Worm (Caenorhabditis elegans) whole organism, midembryonic: Measurements from ENCODE around the gene decr-1.3.

Experiments
- T22C8.4 ChIP-seq: fragments of 200-800 bp; sonication (Bioruptor generic); IDR thresholded peaks from 2 replicates; pipeline ENCODE4 v1.3.6; 2022; ENCODE audit warnings: missing genetic modification characterization, missing compliant biosample characterization
- cog-1 ChIP-seq: sonication (generic microtip); optimal IDR thresholded peaks from 2 replicates; lab custom pipeline; 2016; ENCODE audit warnings: missing genetic modification characterization, missing compliant biosample characterization
- flt-1 ChIP-seq: fragments of 200-800 bp; sonication (Bioruptor generic); IDR thresholded peaks from 2 replicates; pipeline ENCODE4 v1.3.6; 2022; ENCODE audit warnings: missing genetic modification characterization, missing compliant biosample characterization
- klf-2 ChIP-seq: fragments of 200-800 bp; sonication (Bioruptor generic); conservative IDR thresholded peaks from 2 replicates; pipeline ENCODE4 v1.3.6; 2022; ENCODE audit warnings: missing genetic modification reagents, missing genetic modification characterization, missing compliant biosample characterization
- med-1 ChIP-seq: sonication (generic microtip); optimal IDR thresholded peaks from 2 replicates; lab custom pipeline; 2017; ENCODE audit warnings: missing genetic modification characterization, mild to moderate bottlenecking, missing compliant biosample characterization, antibody characterized with exemption, missing genetic modification reagents; ENCODE audit not compliant: insufficient read depth
- ref-1 ChIP-seq: fragments of 200-800 bp; sonication (Bioruptor generic); conservative IDR thresholded peaks from 2 replicates; pipeline ENCODE4 v1.3.6; 2022; ENCODE audit warnings: missing genetic modification reagents, missing genetic modification characterization, missing compliant biosample characterization
- tab-1 ChIP-seq: fragments of 200-800 bp; sonication (Bioruptor generic); IDR thresholded peaks from 2 replicates; pipeline ENCODE4 v1.3.6; 2022; ENCODE audit warnings: missing genetic modification characterization, missing compliant biosample characterization
- ztf-23 ChIP-seq: fragments of 200-800 bp; sonication (Bioruptor generic); IDR thresholded peaks from 2 replicates; pipeline ENCODE4 v1.3.6; 2022; ENCODE audit warnings: missing genetic modification reagents, missing genetic modification characterization, missing compliant biosample characterization
- ztf-29 ChIP-seq: fragments of 200-800 bp; sonication (Bioruptor generic); IDR thresholded peaks from 2 replicates; pipeline ENCODE4 v1.3.6; 2022; ENCODE audit warnings: missing genetic modification reagents, missing genetic modification characterization, missing compliant biosample characterization

Gene decr-1.3

ce11 chrII:8156845-8157373, 16.4 kb downstream of the decr-1.3 start, which contains the start of the genes tub-1 and tmem-138:
tub-1 (minus strand) TSS chrII:8156945.
tmem-138 (plus strand) TSS chrII:8157323.
- TF ChIP-seq klf-2 (GFP tag; lab: Robert Waterston, UW) = no peak

- no peak for TF ChIP-seq cog-1 (tag; lab: Kevin White, UChicago)
- no peak for TF ChIP-seq flt-1 (GFP tag; lab: Robert Waterston, UW)
- no peak for TF ChIP-seq ref-1 (GFP tag; lab: Robert Waterston, UW)
- TF ChIP-seq ztf-29 = no peak
- no peak for TF ChIP-seq ztf-23
- TF ChIP-seq tab-1 (GFP tag; lab: Robert Waterston, UW) = no peak
These were observed 20.5 kb downstream of the decr-1.3 start for ce11 chrII:8152711-8153325.

- no peak for TF ChIP-seq ref-1 (GFP tag; lab: Robert Waterston, UW)
- no peak for TF ChIP-seq cog-1 (tag; lab: Kevin White, UChicago)
- TF ChIP-seq flt-1 (GFP tag; lab: Robert Waterston, UW) = no peak
- no peak for TF ChIP-seq klf-2 (GFP tag; lab: Robert Waterston, UW)
- TF ChIP-seq ztf-23 = no peak
These were observed 23.4 kb downstream of the decr-1.3 start, which contains the start of gene F10B5.3 for ce11 chrII:8149930-8150329. F10B5.3 (minus strand) TSS chrII:8150030.

- no peak for TF ChIP-seq flt-1 (GFP tag; lab: Robert Waterston, UW)
- TF ChIP-seq tab-1 (GFP tag; lab: Robert Waterston, UW) = no peak
- no peak for TF ChIP-seq T22C8.4 (GFP tag; lab: Robert Waterston, UW)
- TF ChIP-seq ztf-23 = no peak
- TF ChIP-seq klf-2 (GFP tag; lab: Robert Waterston, UW) = no peak
- TF ChIP-seq cog-1 (tag; lab: Kevin White, UChicago) = no peak
- no peak for TF ChIP-seq ztf-29
- TF ChIP-seq med-1 (GFP tag; lab: Kevin White, UChicago) = no peak
These were observed 28.8 kb downstream of the decr-1.3 start, which contains the start of gene F10B5.2 for ce11 chrII:8144543-8144942. F10B5.2 (plus strand) TSS chrII:8144762.

- TF ChIP-seq ztf-23 (no peak), tab-1 (GFP tag; lab: Robert Waterston, UW) (no peak), T22C8.4 (GFP tag; lab: Robert Waterston, UW) (no peak), ref-1 (GFP tag; lab: Robert Waterston, UW) (no peak), med-1 (GFP tag; lab: Kevin White, UChicago) (no peak), cog-1 (tag; lab: Kevin White, UChicago) (no peak)
These were observed 29.9 kb downstream of the decr-1.3 start, which contains the start of the genes ints-11 and rpl-10 for ce11 chrII:8143278-8143931. ints-11 (minus strand) TSS chrII:8143478. rpl-10 (plus strand) TSS chrII:8143881.

- TF ChIP-seq cog-1 (tag; lab: Kevin White, UChicago) (no peak), klf-2 (GFP tag; lab: Robert Waterston, UW) (no peak), T22C8.4 (GFP tag; lab: Robert Waterston, UW) (no peak)
These were observed 32.2 kb downstream of the decr-1.3 start for ce11 chrII:8141135-8141534.

- TF ChIP-seq klf-2 (GFP tag; lab: Robert Waterston, UW) = no peak
- no peak for TF ChIP-seq T22C8.4 (GFP tag; lab: Robert Waterston, UW)
- no peak for TF ChIP-seq tab-1 (GFP tag; lab: Robert Waterston, UW)
- TF ChIP-seq ztf-29 = no peak
- TF ChIP-seq ztf-23 = no peak
- TF ChIP-seq flt-1 (GFP tag; lab: Robert Waterston, UW) = no peak
- TF ChIP-seq med-1 (GFP tag; lab: Kevin White, UChicago) = no peak
- TF ChIP-seq ref-1 (GFP tag; lab: Robert Waterston, UW) = no peak
- no peak for TF ChIP-seq cog-1 (tag; lab: Kevin White, UChicago)
These were observed 35.3 kb downstream of the decr-1.3 start, which contains the start of gene cdc-48.2 for ce11 chrII:8138015-8138546. cdc-48.2 (plus strand) TSS chrII:8138496.

- TF ChIP-seq ztf-29 = no peak
- TF ChIP-seq cog-1 (tag; lab: Kevin White, UChicago) = peak; percentile 32
- TF ChIP-seq klf-2 (GFP tag; lab: Robert Waterston, UW) = no peak
- 0 out of 2 replicates have a peak, but pooled peaks have one; percentile 32 for TF ChIP-seq ztf-23
These were observed 36.0 kb downstream of the decr-1.3 start for ce11 chrII:8137379-8137778.

ce11 chrII:8136818-8137217, 36.5 kb downstream of the decr-1.3 start, which contains the start of gene ctns-1:
ctns-1 (minus strand) TSS chrII:8136918.
- no peak for TF ChIP-seq ztf-29
- no peak for TF ChIP-seq ztf-23
- no peak for TF ChIP-seq ref-1 (GFP tag; lab: Robert Waterston, UW)
- TF ChIP-seq med-1 (GFP tag; lab: Kevin White, UChicago) = no peak
- no peak for TF ChIP-seq flt-1 (GFP tag; lab: Robert Waterston, UW)
- no peak for TF ChIP-seq cog-1 (tag; lab: Kevin White, UChicago)
- TF ChIP-seq tab-1 (GFP tag; lab: Robert Waterston, UW) = no peak
- no peak for TF ChIP-seq klf-2 (GFP tag; lab: Robert Waterston, UW)
- TF ChIP-seq T22C8.4 (GFP tag; lab: Robert Waterston, UW) = no peak
